Fruit fly (Drosophila melanogaster) whole organism, adult: Measurements from ENCODE around the gene CG43198.

Experiments
- CG7101 ChIP-seq: fragments of 200-800 bp; sonication (Bioruptor generic); optimal IDR thresholded peaks from 2 replicates; lab custom pipeline; 2018; ENCODE audit warnings: missing biosample characterization, mild to moderate bottlenecking, missing genetic modification characterization, moderate library complexity
- kay ChIP-seq: fragments of 200-800 bp; sonication (Bioruptor generic); peaks from one replicate; lab custom pipeline; 2016; ENCODE audit warnings: missing biosample characterization, missing genetic modification characterization, borderline replicate concordance

DNA sequence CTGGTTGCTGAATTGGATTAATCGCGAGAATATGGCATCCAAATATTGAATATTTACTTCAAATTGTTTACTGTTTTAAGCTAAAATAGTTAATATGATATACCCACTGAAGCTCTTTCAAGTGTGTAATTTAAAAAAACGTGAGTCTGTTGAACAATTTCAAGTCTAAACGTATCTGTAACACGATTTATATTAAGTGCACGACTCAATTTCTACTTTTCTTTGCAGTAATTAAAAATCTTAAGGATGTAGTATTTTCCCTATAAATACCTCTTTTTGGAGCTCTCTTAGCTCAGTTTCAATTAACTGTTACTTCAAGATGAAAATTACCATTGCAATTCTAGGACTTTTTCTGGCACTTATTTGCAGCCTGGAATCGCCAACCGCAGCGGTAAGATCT is 40.8 kb downstream of the CG43198 start, which contains the start of gene CG42704:
- TF ChIP-seq CG7101 (tag; lab: Kevin White, UChicago) (no peak), kay (GFP tag; lab: Kevin White, UChicago) (no peak)
